Worm (Caenorhabditis elegans) whole organism, L4/young adult: ENCODE results near the gene C02F4.4.

Source experiments
- W03F9.2 ChIP-seq: fragments of 150-350 bp; optimal IDR thresholded peaks from 2 replicates; lab custom pipeline; 2014; ENCODE audit warnings: missing biosample characterization, missing genetic modification characterization
- dao-5 ChIP-seq: sonication (generic microtip); optimal IDR thresholded peaks from 2 replicates; lab custom pipeline; 2016; ENCODE audit warnings: missing genotype, missing genetic modification characterization, moderate library complexity, missing compliant biosample characterization
- him-1 ChIP-seq: sonication (generic microtip); optimal IDR thresholded peaks from 2 replicates; lab custom pipeline; 2016; ENCODE audit warnings: missing genotype, missing genetic modification reagents, missing genetic modification characterization, missing compliant biosample characterization

DNA sequence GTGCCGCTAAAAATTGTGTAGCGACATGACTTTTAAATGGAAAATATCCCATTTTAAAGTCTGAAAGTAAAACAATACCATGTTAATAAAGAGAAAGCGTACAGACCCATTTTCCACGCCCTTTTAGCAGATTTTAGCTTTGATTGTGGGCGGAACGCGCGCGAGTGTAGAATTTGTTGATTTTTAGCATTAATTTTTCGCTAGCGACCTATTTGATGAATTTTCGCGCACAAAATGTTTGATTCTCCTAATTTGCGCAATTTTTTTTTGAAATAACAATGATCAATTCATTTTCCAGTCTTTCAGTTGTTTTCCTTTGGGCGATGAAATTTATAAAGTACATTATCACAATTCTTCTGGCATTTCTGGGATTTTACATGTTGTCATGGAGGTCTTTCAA, 18.6 kb upstream of the C02F4.4 start, which contains the start of gene T07G12.3:
- TF ChIP-seq W03F9.2 (tag; lab: Kevin White, UChicago) (no peak), dao-5 (no peak), him-1 (tag; lab: Kevin White, UChicago) (no peak)
